Fruit fly (Drosophila melanogaster): Measurements from ENCODE around the gene bocks.

DNA sequence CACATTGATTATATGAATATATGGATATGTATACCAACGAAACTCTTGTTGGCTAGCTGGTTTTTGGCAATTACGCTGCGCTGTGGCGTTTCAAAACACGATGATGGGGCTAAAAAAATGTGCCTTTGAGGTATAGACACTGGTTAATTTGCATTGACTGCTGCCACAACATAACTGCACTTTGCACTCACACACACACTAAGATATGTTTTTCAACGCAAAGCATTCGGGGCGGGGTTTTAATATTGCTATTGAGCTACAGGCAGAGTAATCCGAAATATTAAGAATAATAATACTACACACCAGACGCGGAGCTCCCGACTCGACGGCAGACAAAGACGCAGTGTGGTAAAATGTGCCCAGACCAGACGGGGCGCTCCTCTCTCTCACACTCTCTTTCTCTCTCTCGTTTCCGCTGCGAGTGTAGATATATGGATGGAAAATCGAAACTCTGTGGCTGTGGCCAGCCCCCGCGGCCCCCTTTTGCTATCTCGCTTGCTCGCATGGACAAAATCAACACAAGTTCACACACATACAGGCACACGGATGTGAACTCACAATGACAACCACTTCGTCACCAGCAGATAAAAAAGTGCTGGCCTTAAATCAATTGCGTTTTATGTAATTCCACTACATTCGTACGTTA, 39.7 kb downstream of the bocks start:
- no peak for TF ChIP-seq Myc (optimal IDR thresholded peaks at IDR 0.05)
- TF ChIP-seq insv (optimal IDR thresholded peaks at IDR 0.05) = peak; percentile 82

All from Kc167 (cell line).